Fruit fly (Drosophila melanogaster) whole organism, prepupa: ENCODE measurements around the gene CG14245.

Experiments
- CG10669 ChIP-seq: fragments of 200-800 bp; sonication (Bioruptor generic); optimal IDR thresholded peaks from 3 replicates; lab custom pipeline; 2018; ENCODE audit warnings: missing biosample characterization, mild to moderate bottlenecking, missing genetic modification characterization, moderate library complexity
- CG15336 ChIP-seq: fragments of 200-800 bp; sonication (Bioruptor generic); IDR thresholded peaks from 2 replicates; pipeline ENCODE4 v1.3.6; 2022; ENCODE audit warnings: missing biosample characterization, missing genetic modification characterization
- CG16779 ChIP-seq: fragments of 200-800 bp; sonication (Bioruptor generic); optimal IDR thresholded peaks from 3 replicates; lab custom pipeline; 2017; ENCODE audit warnings: missing biosample characterization, mild to moderate bottlenecking, missing genetic modification characterization
- CG31627 ChIP-seq: fragments of 200-800 bp; sonication (Bioruptor generic); optimal IDR thresholded peaks from 3 replicates; lab custom pipeline; 2016; ENCODE audit warnings: missing biosample characterization, missing genetic modification characterization
- CG32006 ChIP-seq: fragments of 200-800 bp; sonication (Bioruptor generic); optimal IDR thresholded peaks from 3 replicates; lab custom pipeline; 2017; ENCODE audit warnings: missing biosample characterization, mild to moderate bottlenecking, missing genetic modification characterization
- CG34406 ChIP-seq: fragments of 200-800 bp; sonication (Bioruptor generic); optimal IDR thresholded peaks from 3 replicates; lab custom pipeline; 2016; ENCODE audit warnings: missing biosample characterization, missing genetic modification characterization
- CG4318 ChIP-seq: fragments of 200-800 bp; sonication (Bioruptor generic); optimal IDR thresholded peaks from 3 replicates; lab custom pipeline; 2017; ENCODE audit warnings: missing biosample characterization, mild to moderate bottlenecking, missing genetic modification characterization
- CG6163 ChIP-seq: fragments of 200-800 bp; sonication (Bioruptor generic); IDR thresholded peaks from 3 replicates; pipeline ENCODE4 v1.3.6; 2022; ENCODE audit warnings: missing biosample characterization, missing genetic modification characterization
- CG6792 ChIP-seq: fragments of 200-800 bp; sonication (Bioruptor generic); optimal IDR thresholded peaks from 3 replicates; lab custom pipeline; 2016; ENCODE audit warnings: missing biosample characterization, missing genetic modification characterization
- CG7368 ChIP-seq: fragments of 200-800 bp; sonication (Bioruptor generic); optimal IDR thresholded peaks from 3 replicates; lab custom pipeline; 2016; ENCODE audit warnings: missing biosample characterization, missing genetic modification characterization
- CG8119 ChIP-seq: fragments of 200-800 bp; sonication (Bioruptor generic); IDR thresholded peaks from 3 replicates; pipeline ENCODE4 v1.3.6; 2022; ENCODE audit warnings: missing biosample characterization, missing genetic modification characterization
- CG8319 ChIP-seq: fragments of 200-800 bp; sonication (Bioruptor generic); optimal IDR thresholded peaks from 3 replicates; lab custom pipeline; 2016; ENCODE audit warnings: missing biosample characterization, missing genetic modification characterization
- CG9139 ChIP-seq: fragments of 200-800 bp; sonication (Bioruptor generic); optimal IDR thresholded peaks from 3 replicates; lab custom pipeline; 2017; ENCODE audit warnings: missing biosample characterization, mild to moderate bottlenecking, missing genetic modification characterization
- Eip75B ChIP-seq: fragments of 200-800 bp; sonication (Bioruptor generic); optimal IDR thresholded peaks from 3 replicates; lab custom pipeline; 2016; ENCODE audit warnings: missing biosample characterization, missing genetic modification characterization
- Ets21C ChIP-seq: fragments of 200-800 bp; sonication (Bioruptor generic); optimal IDR thresholded peaks from 3 replicates; lab custom pipeline; 2016; ENCODE audit warnings: missing biosample characterization, missing genetic modification characterization
- Ets96B ChIP-seq: fragments of 200-800 bp; optimal IDR thresholded peaks from 2 replicates; lab custom pipeline; 2019; ENCODE audit warnings: missing biosample characterization, mild to moderate bottlenecking, missing genetic modification characterization, moderate library complexity
- Gug ChIP-seq: fragments of 200-800 bp; sonication (Bioruptor generic); IDR thresholded peaks from 2 replicates; pipeline ENCODE4 v1.3.6; 2022; ENCODE audit warnings: missing biosample characterization, missing genetic modification characterization
- Hr39 ChIP-seq: fragments of 200-800 bp; sonication (Bioruptor generic); optimal IDR thresholded peaks from 2 replicates; lab custom pipeline; 2016; ENCODE audit warnings: missing biosample characterization, missing genetic modification characterization
- Lpt ChIP-seq: fragments of 200-800 bp; sonication (Bioruptor generic); optimal IDR thresholded peaks from 3 replicates; lab custom pipeline; 2016; ENCODE audit warnings: missing biosample characterization, missing genetic modification characterization
- Smox ChIP-seq: fragments of 200-800 bp; sonication (Bioruptor generic); optimal IDR thresholded peaks from 3 replicates; lab custom pipeline; 2016; ENCODE audit warnings: missing biosample characterization, missing genetic modification characterization
- Sox14 ChIP-seq: fragments of 200-800 bp; sonication (Bioruptor generic); optimal IDR thresholded peaks from 3 replicates; lab custom pipeline; 2016; ENCODE audit warnings: missing biosample characterization, missing genetic modification characterization
- Sox15 ChIP-seq: fragments of 200-800 bp; sonication (Bioruptor generic); optimal IDR thresholded peaks from 3 replicates; lab custom pipeline; 2016; ENCODE audit warnings: missing biosample characterization, missing genetic modification characterization
- acj6 ChIP-seq: fragments of 200-800 bp; sonication (Bioruptor generic); optimal IDR thresholded peaks from 3 replicates; lab custom pipeline; 2016; ENCODE audit warnings: missing biosample characterization, missing genetic modification characterization
- cyc ChIP-seq: fragments of 200-800 bp; sonication (Bioruptor generic); optimal IDR thresholded peaks from 3 replicates; lab custom pipeline; 2016; ENCODE audit warnings: missing biosample characterization, missing genetic modification characterization
- dac ChIP-seq: fragments of 200-800 bp; sonication (Bioruptor generic); optimal IDR thresholded peaks from 2 replicates; lab custom pipeline; 2017; ENCODE audit warnings: missing biosample characterization, mild to moderate bottlenecking, missing genetic modification characterization
- eg ChIP-seq: fragments of 200-800 bp; sonication (Bioruptor generic); IDR thresholded peaks from 3 replicates; pipeline ENCODE4 v1.3.6; 2022; ENCODE audit warnings: missing biosample characterization, missing genetic modification characterization
- esn ChIP-seq: fragments of 200-800 bp; sonication (Bioruptor generic); optimal IDR thresholded peaks from 2 replicates; lab custom pipeline; 2016; ENCODE audit warnings: missing biosample characterization, mild to moderate bottlenecking, missing genetic modification characterization, moderate library complexity
- fkh ChIP-seq: fragments of 200-800 bp; sonication (Bioruptor generic); optimal IDR thresholded peaks from 3 replicates; lab custom pipeline; 2017; ENCODE audit warnings: missing biosample characterization, mild to moderate bottlenecking, missing genetic modification characterization, moderate library complexity
- pdm3 ChIP-seq: fragments of 200-800 bp; sonication (Bioruptor generic); optimal IDR thresholded peaks from 3 replicates; lab custom pipeline; 2016; ENCODE audit warnings: missing biosample characterization, missing genetic modification characterization
- salr ChIP-seq, 2 experiments: fragments of 200-800 bp; sonication (Bioruptor generic); optimal IDR thresholded peaks; 3 replicates each; lab custom pipeline; 2016 to 2018; ENCODE audit warnings: missing biosample characterization in 2 of 2, missing genetic modification characterization in 2 of 2, mild to moderate bottlenecking in 1 of 2
- spab ChIP-seq: fragments of 200-800 bp; sonication (Bioruptor generic); optimal IDR thresholded peaks from 2 replicates; lab custom pipeline; 2017; ENCODE audit warnings: missing biosample characterization, mild to moderate bottlenecking, missing genetic modification characterization, missing genetic modification reagents
- ss ChIP-seq, 2 experiments: fragments of 200-800 bp; sonication (Bioruptor generic); optimal IDR thresholded peaks; 2 replicates in 1 of 2; 3 replicates in 1 of 2; lab custom pipeline; 2017 to 2018; ENCODE audit warnings: mild to moderate bottlenecking in 2 of 2, missing biosample characterization in 2 of 2, missing genetic modification characterization in 2 of 2, moderate library complexity in 1 of 2
- svp ChIP-seq: fragments of 200-800 bp; sonication (Bioruptor generic); peaks from one replicate; lab custom pipeline; 2016; ENCODE audit warnings: missing biosample characterization, missing genetic modification characterization
- vri ChIP-seq: fragments of 200-800 bp; sonication (Bioruptor generic); optimal IDR thresholded peaks from 3 replicates; lab custom pipeline; 2016; ENCODE audit warnings: missing biosample characterization, mild to moderate bottlenecking, missing genetic modification characterization

Gene CG14245

DNA sequence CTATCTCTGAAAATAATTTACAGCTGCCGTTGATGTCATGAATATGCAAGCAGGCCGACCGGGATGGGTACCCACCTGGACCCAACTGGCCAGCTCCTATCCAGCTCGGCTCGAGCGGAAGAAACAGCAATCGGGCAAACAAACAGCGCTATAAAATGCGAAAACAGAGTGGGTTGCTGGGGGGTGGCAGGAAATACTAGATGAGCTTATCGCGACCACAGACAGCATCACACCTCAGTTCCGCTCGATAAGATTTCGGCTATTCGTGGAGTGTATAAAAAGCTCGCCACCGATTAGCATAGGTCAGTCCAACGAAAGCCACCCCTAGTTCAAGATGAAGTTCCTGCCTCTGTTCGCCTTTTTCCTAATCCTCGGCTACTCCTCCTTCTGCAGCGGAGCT is at the start of gene CG14245:
CG14245 (plus strand) TSS at position 301 of the 400 bp plus-strand sequence.
- TF ChIP-seq CG6163 (no peak), CG31627 (GFP tag; lab: Kevin White, UChicago) (no peak), CG8319 (no peak), Gug (no peak), spab (GFP tag; lab: Kevin White, UChicago) (no peak), Sox14 (GFP tag; lab: Kevin White, UChicago) (no peak), vri (GFP tag; lab: Kevin White, UChicago) (no peak)

DNA sequence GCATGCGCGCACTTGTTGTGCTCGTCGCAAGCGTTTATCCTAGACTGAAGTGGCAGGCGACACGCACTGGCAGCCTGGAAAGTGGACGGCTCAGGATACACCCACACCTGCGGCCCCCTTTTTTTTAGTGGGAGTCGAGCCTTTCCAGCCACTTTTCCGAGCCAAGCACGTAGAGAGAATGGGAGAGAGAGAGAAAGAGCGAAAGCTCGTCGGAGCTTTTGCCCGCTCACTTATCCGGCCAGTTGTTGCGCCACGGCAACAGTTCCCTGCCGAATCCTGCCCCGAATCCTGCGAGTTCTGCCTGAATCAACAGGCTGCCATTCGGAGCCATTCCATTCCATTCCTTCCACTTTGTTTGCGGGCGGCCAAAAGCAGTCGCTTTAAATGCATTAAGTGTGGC is 46.6 kb upstream of the CG14245 start, which contains the start of gene beat-VII:
beat-VII (minus strand) TSS at position 20 of the 400 bp plus-strand sequence.
- no peak for TF ChIP-seq Sox15 (GFP tag; lab: Kevin White, UChicago)
- no peak for TF ChIP-seq Ets96B (tag; lab: Kevin White, UChicago)
- TF ChIP-seq pdm3 (GFP tag; lab: Kevin White, UChicago) = no peak
- TF ChIP-seq svp (GFP tag; lab: Kevin White, UChicago) = no peak
- TF ChIP-seq CG7368 (GFP tag; lab: Kevin White, UChicago) = peak; percentile 1
- TF ChIP-seq CG8119 (GFP tag; lab: Robert Waterston, UW) = no peak

DNA sequence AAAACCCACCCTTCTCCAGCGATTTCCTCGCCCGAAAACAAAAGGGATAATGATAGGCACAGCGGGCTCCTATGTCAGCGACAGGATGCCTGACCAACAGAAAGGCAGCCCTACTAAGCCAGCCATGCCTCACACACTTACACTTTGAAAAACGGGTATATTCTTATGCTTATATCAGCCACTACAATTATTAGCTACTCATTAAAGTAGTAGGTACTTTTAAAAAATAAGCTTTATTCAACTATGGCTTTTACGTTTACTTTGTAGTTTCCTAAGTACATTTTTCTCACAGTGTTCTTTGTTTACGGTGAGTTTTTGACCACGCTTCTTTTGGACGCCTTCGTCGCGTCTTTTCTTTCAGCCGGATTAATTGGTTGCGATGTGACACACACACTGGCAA is 38.3 kb upstream of the CG14245 start:
- TF ChIP-seq Eip75B (no peak), Smox (GFP tag; lab: Kevin White, UChicago) (no peak), spab (GFP tag; lab: Kevin White, UChicago) (no peak), fkh (GFP tag; lab: Kevin White, UChicago) (no peak), esn (no peak), ss (GFP tag; optimal IDR thresholded peaks at IDR 0.05; lab: Kevin White, UChicago) (no peak), vri (GFP tag; lab: Kevin White, UChicago) (no peak), salr (GFP tag; optimal IDR thresholded peaks at IDR 0.05; lab: Kevin White, UChicago) (no peak), CG10669 (no peak), CG32006 (GFP tag; lab: Kevin White, UChicago) (no peak), CG16779 (tag; lab: Kevin White, UChicago) (no peak), dac (no peak), CG15336 (GFP tag; lab: Robert Waterston, UW) (no peak), eg (GFP tag; lab: Robert Waterston, UW) (no peak), acj6 (GFP tag; lab: Kevin White, UChicago) (no peak), Ets21C (no peak)

DNA sequence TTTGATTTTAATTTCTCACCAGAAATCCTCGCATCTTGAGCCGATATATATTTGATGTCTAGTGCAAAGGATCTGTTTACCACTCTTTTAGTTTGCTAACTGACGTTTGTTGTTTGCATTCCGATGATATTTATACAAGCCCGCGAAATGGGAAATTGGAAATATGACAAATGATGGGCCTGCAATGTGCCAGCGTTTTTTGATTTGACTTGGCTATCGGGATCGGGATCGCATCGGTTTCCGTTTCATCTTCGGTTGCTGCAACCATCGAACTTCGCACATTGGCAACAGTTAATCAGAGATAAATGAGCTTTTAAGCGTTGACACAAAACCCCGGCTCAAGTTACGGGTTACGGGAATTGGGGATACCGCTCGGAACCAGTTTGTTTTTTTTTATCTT is 35.0 kb upstream of the CG14245 start, which contains the start of gene TwdlQ:
TwdlQ (minus strand) TSS at position 101 of the 400 bp plus-strand sequence.
- TF ChIP-seq Ets96B (tag; lab: Kevin White, UChicago) (no peak), ss (GFP tag; optimal IDR thresholded peaks at IDR 0.05; lab: Kevin White, UChicago) (no peak), CG34406 (GFP tag; lab: Kevin White, UChicago) (no peak), CG9139 (GFP tag; lab: Kevin White, UChicago) (no peak), Ets21C (no peak), cyc (GFP tag; lab: Kevin White, UChicago) (no peak), CG6792 (GFP tag; lab: Kevin White, UChicago) (no peak), Lpt (GFP tag; lab: Kevin White, UChicago) (no peak), acj6 (GFP tag; lab: Kevin White, UChicago) (no peak), CG6163 (no peak), CG8119 (GFP tag; lab: Robert Waterston, UW) (no peak), eg (GFP tag; lab: Robert Waterston, UW) (no peak), CG31627 (GFP tag; lab: Kevin White, UChicago) (no peak), Hr39 (GFP tag; lab: Kevin White, UChicago) (no peak), CG4318 (GFP tag; lab: Kevin White, UChicago) (no peak), salr (GFP tag; optimal IDR thresholded peaks at IDR 0.05; lab: Kevin White, UChicago) (no peak), Smox (GFP tag; lab: Kevin White, UChicago) (no peak)
- TF ChIP-seq, all 60 proteins: peak for 0
